Worm (Caenorhabditis elegans) whole organism, L2 larva: ENCODE data around the gene F13A2.9.

ENCODE experiments used
- C34F6.9 ChIP-seq: fragments of 150-350 bp; optimal IDR thresholded peaks from 2 replicates; lab custom pipeline; 2014; ENCODE audit warnings: missing biosample characterization, missing genetic modification characterization
- R02D3.7 ChIP-seq: fragments of 150-350 bp; optimal IDR thresholded peaks from 2 replicates; lab custom pipeline; 2014; ENCODE audit warnings: missing biosample characterization, missing genetic modification characterization
- ZK546.5 ChIP-seq: sonication (generic microtip); optimal IDR thresholded peaks from 2 replicates; lab custom pipeline; 2017; ENCODE audit warnings: missing biosample characterization, missing genetic modification characterization
- alr-1 ChIP-seq: fragments of 150-350 bp; optimal IDR thresholded peaks from 2 replicates; lab custom pipeline; 2014; ENCODE audit warnings: missing biosample characterization, missing genetic modification characterization
- aly-2 ChIP-seq: fragments of 150-350 bp; optimal IDR thresholded peaks from 2 replicates; lab custom pipeline; 2014; ENCODE audit warnings: missing biosample characterization, missing genetic modification characterization
- ceh-16 ChIP-seq: fragments of 150-350 bp; optimal IDR thresholded peaks from 2 replicates; lab custom pipeline; 2014; ENCODE audit warnings: missing biosample characterization, missing genetic modification characterization
- crh-2 ChIP-seq: sonication (generic microtip); optimal IDR thresholded peaks from 2 replicates; lab custom pipeline; 2017; ENCODE audit warnings: missing biosample characterization, missing genetic modification characterization
- dmd-4 ChIP-seq: sonication (generic microtip); optimal IDR thresholded peaks from 2 replicates; lab custom pipeline; 2017; ENCODE audit warnings: missing biosample characterization, missing genetic modification characterization
- egl-27 ChIP-seq: sonication (generic microtip); optimal IDR thresholded peaks from 3 replicates; lab custom pipeline; 2017; ENCODE audit warnings: missing biosample characterization, missing genetic modification reagents, missing genetic modification characterization
- elt-1 ChIP-seq: fragments of 150-350 bp; optimal IDR thresholded peaks from 2 replicates; lab custom pipeline; 2014; ENCODE audit warnings: missing biosample characterization, missing genetic modification characterization
- lin-11 ChIP-seq: fragments of 150-350 bp; sonication (generic microtip); optimal IDR thresholded peaks from 2 replicates; lab custom pipeline; 2014; ENCODE audit warnings: missing biosample characterization, missing genetic modification characterization, inconsistent platforms, mixed read lengths
- lin-13 ChIP-seq: fragments of 150-350 bp; optimal IDR thresholded peaks from 2 replicates; lab custom pipeline; 2014; ENCODE audit warnings: missing biosample characterization, missing genetic modification reagents, missing genetic modification characterization
- lin-39 ChIP-seq: fragments of 150-350 bp; optimal IDR thresholded peaks from 2 replicates; lab custom pipeline; 2014; ENCODE audit warnings: missing biosample characterization, missing genetic modification reagents, missing genetic modification characterization
- lsy-2 ChIP-seq, 2 experiments: fragments of 150-350 bp in 1 of 2; sonication (generic microtip) in 1 of 2; optimal IDR thresholded peaks; 2 replicates each; lab custom pipeline; 2014 to 2017; ENCODE audit warnings: missing biosample characterization in 2 of 2, missing genetic modification characterization in 2 of 2
- mab-5 ChIP-seq: fragments of 150-350 bp; optimal IDR thresholded peaks from 2 replicates; lab custom pipeline; 2014; ENCODE audit warnings: missing biosample characterization, missing genetic modification characterization
- mbf-1 ChIP-seq: sonication (generic microtip); optimal IDR thresholded peaks from 2 replicates; lab custom pipeline; 2017; ENCODE audit warnings: missing biosample characterization, missing genetic modification characterization
- nhr-10 ChIP-seq: sonication (generic microtip); optimal IDR thresholded peaks from 2 replicates; lab custom pipeline; 2017; ENCODE audit warnings: missing biosample characterization, missing genetic modification characterization
- nhr-11 ChIP-seq: fragments of 150-350 bp; optimal IDR thresholded peaks from 2 replicates; lab custom pipeline; 2014; ENCODE audit warnings: missing biosample characterization, missing genetic modification characterization
- nhr-12 ChIP-seq: fragments of 150-350 bp; optimal IDR thresholded peaks from 2 replicates; lab custom pipeline; 2014; ENCODE audit warnings: missing biosample characterization, missing genetic modification characterization
- nhr-129 ChIP-seq: fragments of 150-350 bp; optimal IDR thresholded peaks from 2 replicates; lab custom pipeline; 2014; ENCODE audit warnings: missing biosample characterization, missing genetic modification characterization
- nhr-237 ChIP-seq: fragments of 150-350 bp; optimal IDR thresholded peaks from 2 replicates; lab custom pipeline; 2014; ENCODE audit warnings: missing biosample characterization, missing genetic modification characterization
- nhr-25 ChIP-seq: fragments of 150-350 bp; sonication (generic microtip); optimal IDR thresholded peaks from 3 replicates; lab custom pipeline; 2014; ENCODE audit warnings: missing biosample characterization, missing genetic modification characterization
- nhr-6 ChIP-seq: fragments of 150-350 bp; optimal IDR thresholded peaks from 2 replicates; lab custom pipeline; 2014; ENCODE audit warnings: missing biosample characterization, missing genetic modification characterization
- nhr-77 ChIP-seq: fragments of 150-350 bp; optimal IDR thresholded peaks from 2 replicates; lab custom pipeline; 2014; ENCODE audit warnings: missing biosample characterization, missing genetic modification characterization
- peb-1 ChIP-seq: fragments of 150-350 bp; optimal IDR thresholded peaks from 2 replicates; lab custom pipeline; 2014; ENCODE audit warnings: missing biosample characterization, missing genetic modification characterization
- sem-4 ChIP-seq: fragments of 150-350 bp; optimal IDR thresholded peaks from 2 replicates; lab custom pipeline; 2014; ENCODE audit warnings: missing biosample characterization, missing genetic modification reagents, missing genetic modification characterization
- skn-1 ChIP-seq: sonication (generic microtip); optimal IDR thresholded peaks from 2 replicates; lab custom pipeline; 2017; ENCODE audit warnings: missing biosample characterization, missing genetic modification characterization
- snpc-4 ChIP-seq: fragments of 150-350 bp; optimal IDR thresholded peaks from 2 replicates; lab custom pipeline; 2014; ENCODE audit warnings: missing biosample characterization, missing genetic modification characterization
- unc-55 ChIP-seq: fragments of 150-350 bp; sonication (generic microtip); optimal IDR thresholded peaks from 3 replicates; lab custom pipeline; 2014; ENCODE audit warnings: missing biosample characterization, missing genetic modification reagents, missing genetic modification characterization
- unc-62 ChIP-seq: fragments of 150-350 bp; optimal IDR thresholded peaks from 2 replicates; lab custom pipeline; 2014; ENCODE audit warnings: missing biosample characterization, missing genetic modification reagents, missing genetic modification characterization
- zag-1 ChIP-seq: fragments of 150-350 bp; optimal IDR thresholded peaks from 2 replicates; lab custom pipeline; 2014; ENCODE audit warnings: missing biosample characterization, missing genetic modification characterization
- ztf-1 ChIP-seq: fragments of 200-800 bp; sonication (Bioruptor generic); conservative IDR thresholded peaks from 2 replicates; pipeline ENCODE4 v1.3.6; 2022; ENCODE audit warnings: missing genetic modification characterization, missing compliant biosample characterization
- ztf-11 ChIP-seq: sonication (generic microtip); optimal IDR thresholded peaks from 2 replicates; lab custom pipeline; 2017; ENCODE audit warnings: missing biosample characterization, missing genetic modification characterization
- ztf-4 ChIP-seq: fragments of 150-350 bp; optimal IDR thresholded peaks from 2 replicates; lab custom pipeline; 2014; ENCODE audit warnings: missing biosample characterization, missing genetic modification characterization

The F13A2.9 gene

DNA sequence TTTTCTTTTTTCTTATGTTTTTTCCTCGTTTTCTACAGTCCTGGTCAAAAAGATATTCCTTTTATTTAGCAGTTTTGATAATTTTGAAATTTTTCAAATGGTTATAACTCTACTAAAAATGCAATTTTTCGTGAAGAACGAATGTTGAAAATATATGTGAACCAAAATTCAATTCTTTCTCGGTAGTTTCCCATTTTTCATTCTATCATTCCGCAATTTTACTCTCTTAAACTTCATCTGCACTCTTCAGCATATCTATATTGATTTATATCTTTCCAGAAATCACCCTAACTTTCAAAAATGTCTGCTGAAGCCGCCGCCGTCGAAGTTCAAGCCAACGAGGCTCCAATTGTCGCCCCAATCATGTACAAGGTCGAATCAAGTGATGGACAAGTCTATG lies 34.8 kb upstream of the F13A2.9 start, which contains the start of gene skr-7:
Gene skr-7 (plus strand): TSS at position 301 of the 400 bp plus-strand sequence.
- TF ChIP-seq unc-62 (GFP tag; lab: Kevin White, UChicago): no peak
- TF ChIP-seq ztf-11 (tag; lab: Kevin White, UChicago): no peak
- TF ChIP-seq crh-2: no peak
- TF ChIP-seq lin-11: no peak
- no peak for TF ChIP-seq nhr-237
- no peak for TF ChIP-seq nhr-129 (tag; lab: Kevin White, UChicago)
- TF ChIP-seq peb-1: no peak
- no peak for TF ChIP-seq sem-4 (tag; lab: Kevin White, UChicago)
- no peak for TF ChIP-seq mab-5 (tag; lab: Kevin White, UChicago)
- no peak for TF ChIP-seq ztf-4 (tag; lab: Kevin White, UChicago)
- no peak for TF ChIP-seq alr-1 (tag; lab: Kevin White, UChicago)
- no peak for TF ChIP-seq lsy-2 (tag; optimal IDR thresholded peaks at IDR 0.05; lab: Kevin White, UChicago)
- no peak for TF ChIP-seq lin-13 (GFP tag; lab: Kevin White, UChicago)
- TF ChIP-seq nhr-6 (tag; lab: Kevin White, UChicago): no peak
- no peak for TF ChIP-seq nhr-77 (tag; lab: Kevin White, UChicago)

DNA sequence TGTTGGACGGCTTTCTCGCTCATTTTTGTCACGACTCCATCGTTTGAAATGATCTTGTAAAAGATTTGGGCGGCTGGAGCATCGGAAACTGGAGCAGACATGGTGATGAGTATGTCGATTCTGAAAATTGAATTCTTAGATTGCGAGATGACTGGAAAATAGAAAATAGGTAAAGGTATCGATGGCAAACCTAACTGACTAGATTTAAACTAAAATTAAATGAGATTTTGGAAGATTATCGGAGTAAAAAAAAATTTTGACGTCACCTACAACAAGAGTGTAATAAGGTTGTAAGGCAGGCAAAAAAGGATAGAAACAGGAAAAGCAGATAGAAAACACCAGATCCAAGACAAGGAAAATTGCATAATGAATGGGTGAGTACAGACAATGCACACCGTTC lies 34.2 kb upstream of the F13A2.9 start, which contains the start of gene skr-14:
Gene skr-14 (minus strand): TSS at position 101 of the 400 bp plus-strand sequence.
- TF ChIP-seq lin-39 (tag; lab: Kevin White, UChicago): no peak
- no peak for TF ChIP-seq ceh-16 (tag; lab: Kevin White, UChicago)
- no peak for TF ChIP-seq skn-1 (tag; lab: Kevin White, UChicago)
- TF ChIP-seq ztf-11 (tag; lab: Kevin White, UChicago): no peak
- TF ChIP-seq elt-1: no peak
- no peak for TF ChIP-seq C34F6.9 (tag; lab: Kevin White, UChicago)
- no peak for TF ChIP-seq nhr-10 (tag; lab: Kevin White, UChicago)
- TF ChIP-seq lin-13 (GFP tag; lab: Kevin White, UChicago): no peak
- no peak for TF ChIP-seq unc-62 (GFP tag; lab: Kevin White, UChicago)
- TF ChIP-seq ZK546.5: no peak
- no peak for TF ChIP-seq R02D3.7 (tag; lab: Kevin White, UChicago)
- TF ChIP-seq egl-27 (tag; lab: Kevin White, UChicago): no peak
- TF ChIP-seq lin-11: no peak
- TF ChIP-seq zag-1: no peak

DNA sequence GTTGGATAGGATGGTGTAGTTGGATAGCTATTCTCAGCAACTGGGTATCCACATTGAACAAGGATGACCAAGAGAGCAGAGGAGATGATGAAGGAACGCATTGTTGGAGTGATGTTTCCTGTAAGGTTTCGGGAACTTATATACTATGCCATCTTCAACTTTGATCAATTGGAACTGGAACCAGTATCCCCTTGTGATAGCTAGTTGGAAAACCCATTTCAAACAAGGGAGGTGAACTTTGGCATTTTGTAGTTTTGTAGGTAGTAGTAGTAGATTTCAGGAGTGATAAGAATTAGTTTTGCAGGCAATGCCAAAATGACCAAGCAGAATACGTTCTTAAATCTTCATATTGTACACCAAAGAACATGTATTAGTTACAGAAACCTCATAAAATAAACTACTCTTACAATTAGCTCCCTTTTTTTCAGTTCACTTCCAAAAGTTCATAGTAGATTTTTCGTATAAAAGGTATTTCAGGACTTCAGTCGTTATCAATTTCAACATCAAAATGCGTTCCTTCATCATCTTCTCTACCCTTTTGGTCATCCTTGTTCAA lies 32.5 kb upstream of the F13A2.9 start, which contains the start of the genes Y47D7A.7 and Y47D7A.2:
Gene Y47D7A.7 (minus strand): TSS at position 101 of the 556 bp plus-strand sequence.
Gene Y47D7A.2 (plus strand): TSS at position 506 of the 556 bp plus-strand sequence.
- TF ChIP-seq snpc-4 (tag; lab: Kevin White, UChicago): no peak
- TF ChIP-seq nhr-6 (tag; lab: Kevin White, UChicago): no peak
- no peak for TF ChIP-seq peb-1
- no peak for TF ChIP-seq nhr-11 (tag; lab: Kevin White, UChicago)
- no peak for TF ChIP-seq dmd-4
- TF ChIP-seq nhr-237: no peak
- TF ChIP-seq nhr-129 (tag; lab: Kevin White, UChicago): no peak
- no peak for TF ChIP-seq lin-39 (tag; lab: Kevin White, UChicago)
- TF ChIP-seq skn-1 (tag; lab: Kevin White, UChicago): no peak
- TF ChIP-seq ztf-4 (tag; lab: Kevin White, UChicago): no peak

DNA sequence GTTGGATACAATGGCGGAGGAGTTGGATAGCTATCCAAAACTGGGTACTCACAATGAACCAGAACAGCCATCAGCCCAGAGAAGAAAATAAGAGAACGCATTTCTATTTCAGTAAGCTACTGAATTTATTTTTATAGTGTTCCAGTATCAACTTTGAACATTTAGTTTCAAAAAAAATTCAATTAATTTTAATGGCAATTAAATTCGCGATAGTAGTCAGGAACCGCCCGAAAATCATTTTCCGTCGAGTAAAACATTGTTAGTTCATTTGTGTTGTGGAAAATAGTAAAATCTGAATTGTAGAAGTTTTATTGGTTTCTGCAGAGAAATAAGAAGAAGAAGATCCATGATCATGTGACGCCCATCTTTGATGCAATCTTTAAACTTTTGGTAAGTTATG lies 30.8 kb upstream of the F13A2.9 start, which contains the start of gene Y47D7A.6:
Gene Y47D7A.6 (minus strand): TSS at position 101 of the 400 bp plus-strand sequence.
- no peak for TF ChIP-seq unc-55 (GFP tag; lab: Kevin White, UChicago)
- TF ChIP-seq sem-4 (tag; lab: Kevin White, UChicago): no peak
- TF ChIP-seq mbf-1 (tag; lab: Kevin White, UChicago): no peak

DNA sequence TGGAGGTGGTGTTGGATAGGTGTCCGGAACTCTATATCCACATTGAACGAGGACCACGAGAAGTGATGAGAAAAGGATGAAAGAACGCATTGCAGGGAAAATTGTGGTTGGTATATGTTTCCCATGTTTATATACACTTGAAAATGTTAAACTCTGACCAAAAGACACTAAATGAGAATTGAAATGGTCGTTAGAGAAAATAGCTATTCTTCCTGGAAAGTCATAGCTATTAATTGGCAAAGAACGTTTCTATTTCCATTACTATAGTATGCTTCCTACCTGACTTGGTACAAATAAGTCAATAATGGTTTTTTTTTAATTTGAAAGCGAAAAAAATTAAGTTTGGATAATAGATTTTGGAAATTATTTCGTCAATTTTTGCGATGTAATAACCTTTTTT lies 29.4 kb upstream of the F13A2.9 start, which contains the start of gene Y47D7A.18:
Gene Y47D7A.18 (minus strand): TSS at position 101 of the 400 bp plus-strand sequence.
- TF ChIP-seq nhr-129 (tag; lab: Kevin White, UChicago) (no peak), lin-39 (tag; lab: Kevin White, UChicago) (no peak), ztf-1 (no peak), snpc-4 (tag; lab: Kevin White, UChicago) (no peak), ztf-11 (tag; lab: Kevin White, UChicago) (no peak), nhr-25 (no peak), nhr-6 (tag; lab: Kevin White, UChicago) (no peak), nhr-12 (tag; lab: Kevin White, UChicago) (no peak), aly-2 (tag; lab: Kevin White, UChicago) (no peak)
